Worm (Caenorhabditis elegans) whole organism, mixed stage, embryonic: ENCODE data around the gene W06D11.1.

Experiments used
- M03D4.4 ChIP-seq: sonication (generic microtip); optimal IDR thresholded peaks from 2 replicates; lab custom pipeline; 2017; ENCODE audit warnings: mild to moderate bottlenecking, missing genetic modification characterization, missing compliant biosample characterization
- blmp-1 ChIP-seq: fragments of 150-350 bp; optimal IDR thresholded peaks from 2 replicates; lab custom pipeline; 2014; ENCODE audit warnings: missing biosample characterization, missing genetic modification characterization
- hlh-1 ChIP-seq: fragments of 150-350 bp; optimal IDR thresholded peaks from 2 replicates; lab custom pipeline; 2014; ENCODE audit warnings: missing biosample characterization, missing genetic modification reagents, missing genetic modification characterization
- lin-13 ChIP-seq: fragments of 150-350 bp; optimal IDR thresholded peaks from 2 replicates; lab custom pipeline; 2014; ENCODE audit warnings: missing biosample characterization, missing genetic modification characterization
- nhr-237 ChIP-seq: fragments of 150-350 bp; optimal IDR thresholded peaks from 2 replicates; lab custom pipeline; 2014; ENCODE audit warnings: missing biosample characterization, missing genetic modification characterization
- nhr-76 ChIP-seq: sonication (generic microtip); optimal IDR thresholded peaks from 2 replicates; lab custom pipeline; 2017; ENCODE audit warnings: missing biosample characterization, missing genetic modification characterization
- snpc-4 ChIP-seq: fragments of 150-350 bp; optimal IDR thresholded peaks from 2 replicates; lab custom pipeline; 2014; ENCODE audit warnings: missing biosample characterization, missing genetic modification characterization
- sptf-1 ChIP-seq: sonication (generic microtip); optimal IDR thresholded peaks from 2 replicates; lab custom pipeline; 2017; ENCODE audit warnings: mild to moderate bottlenecking, missing genetic modification characterization, moderate library complexity, missing compliant biosample characterization
- unc-39 ChIP-seq: fragments of 150-350 bp; optimal IDR thresholded peaks from 2 replicates; lab custom pipeline; 2014; ENCODE audit warnings: missing biosample characterization, missing genetic modification characterization
- unc-62 ChIP-seq: fragments of 150-350 bp; optimal IDR thresholded peaks from 2 replicates; lab custom pipeline; 2014; ENCODE audit warnings: missing biosample characterization, missing genetic modification reagents, missing genetic modification characterization
- zip-8 ChIP-seq: fragments of 150-350 bp; optimal IDR thresholded peaks from 2 replicates; lab custom pipeline; 2014; ENCODE audit warnings: missing biosample characterization, missing genetic modification characterization
- ztf-11 ChIP-seq: fragments of 150-350 bp; optimal IDR thresholded peaks from 2 replicates; lab custom pipeline; 2014; ENCODE audit warnings: missing biosample characterization, missing genetic modification characterization

ce11 chrX:12313779-12314178 lies 19.4 kb downstream of the W06D11.1 start:
- TF ChIP-seq lin-13 (tag; lab: Kevin White, UChicago) (no peak), ztf-11 (no peak), hlh-1 (no peak), nhr-237 (no peak), snpc-4 (no peak), nhr-76 (no peak), unc-39 (tag; lab: Kevin White, UChicago) (no peak), sptf-1 (tag; lab: Kevin White, UChicago) (no peak), unc-62 (GFP tag; lab: Kevin White, UChicago) (no peak), zip-8 (no peak), blmp-1 (tag; lab: Kevin White, UChicago) (no peak), M03D4.4 (tag; lab: Kevin White, UChicago) (no peak)
